Worm (Caenorhabditis elegans): ENCODE results near the gene C18F10.2.

The C18F10.2 gene

DNA sequence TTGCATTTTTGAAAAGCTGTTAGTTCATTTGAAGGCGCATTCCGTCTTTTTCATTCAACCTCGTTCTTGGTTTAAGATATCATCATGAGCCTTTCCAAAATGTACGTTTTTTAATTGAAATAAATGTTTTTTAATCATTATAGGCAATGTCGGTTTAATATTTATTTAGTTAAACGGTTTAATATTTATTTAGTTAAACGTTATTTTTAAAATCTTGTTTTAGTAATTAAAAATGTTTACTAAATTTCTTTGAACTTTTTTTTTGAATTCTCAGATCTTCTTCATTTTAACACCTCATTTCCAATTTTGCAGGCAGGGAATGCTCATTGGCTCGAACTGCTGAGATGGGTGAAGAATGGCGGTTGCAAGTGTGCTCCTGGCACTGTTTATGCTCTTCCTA is 36.1 kb downstream of the C18F10.2 start, which contains the start of gene gar-2:
TSS of gene gar-2 (plus strand) at position 301 of the 400 bp plus-strand sequence.
- no peak for TF ChIP-seq nhr-237 (tag; optimal IDR thresholded peaks at IDR 0.05)
- TF ChIP-seq egl-5 (tag; optimal IDR thresholded peaks at IDR 0.05), result no peak
- no peak for TF ChIP-seq sea-2 (GFP tag; optimal IDR thresholded peaks at IDR 0.05)
- TF ChIP-seq fkh-2 (tag; optimal IDR thresholded peaks at IDR 0.05), result no peak
- TF ChIP-seq elt-1 (tag; optimal IDR thresholded peaks at IDR 0.05), result no peak
- TF ChIP-seq elt-2 (tag; optimal IDR thresholded peaks at IDR 0.05), result no peak
- TF ChIP-seq nhr-77 (tag; optimal IDR thresholded peaks at IDR 0.05), result no peak
- no peak for TF ChIP-seq hmg-11 (tag; optimal IDR thresholded peaks at IDR 0.05)
- no peak for TF ChIP-seq ceh-9 (tag; optimal IDR thresholded peaks at IDR 0.05)
- TF ChIP-seq nfya-1 (tag; optimal IDR thresholded peaks at IDR 0.05; ENCODE audit: insufficient read depth), result no peak
- TF ChIP-seq pha-4 (tag; optimal IDR thresholded peaks at IDR 0.05), result no peak

DNA sequence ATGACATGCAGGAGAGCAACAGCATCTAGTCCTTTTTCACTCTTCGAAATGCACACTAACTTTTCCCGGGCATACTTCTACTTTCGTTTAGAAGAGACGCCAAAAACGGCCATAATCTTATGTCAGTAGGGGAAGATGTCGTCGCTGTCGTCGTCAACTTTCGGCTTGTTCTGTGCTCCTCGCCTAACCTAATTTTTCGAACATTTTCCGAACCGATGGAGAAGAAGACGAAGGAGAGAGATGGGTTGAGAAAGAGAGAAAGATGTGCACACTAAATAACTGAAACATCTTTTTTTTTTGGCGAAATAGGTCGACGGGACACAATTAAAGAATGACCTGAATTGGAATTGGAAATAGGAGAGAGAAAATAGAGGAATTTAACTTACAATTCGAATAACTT is 37.4 kb downstream of the C18F10.2 start:
- no peak for TF ChIP-seq fkh-2 (tag; optimal IDR thresholded peaks at IDR 0.05)
- no peak for TF ChIP-seq ceh-16 (tag; optimal IDR thresholded peaks at IDR 0.05)
- no peak for TF ChIP-seq elt-2 (tag; optimal IDR thresholded peaks at IDR 0.05)
- peak; percentile 43 for TF ChIP-seq fkh-10 (GFP tag; optimal IDR thresholded peaks at IDR 0.05)

DNA sequence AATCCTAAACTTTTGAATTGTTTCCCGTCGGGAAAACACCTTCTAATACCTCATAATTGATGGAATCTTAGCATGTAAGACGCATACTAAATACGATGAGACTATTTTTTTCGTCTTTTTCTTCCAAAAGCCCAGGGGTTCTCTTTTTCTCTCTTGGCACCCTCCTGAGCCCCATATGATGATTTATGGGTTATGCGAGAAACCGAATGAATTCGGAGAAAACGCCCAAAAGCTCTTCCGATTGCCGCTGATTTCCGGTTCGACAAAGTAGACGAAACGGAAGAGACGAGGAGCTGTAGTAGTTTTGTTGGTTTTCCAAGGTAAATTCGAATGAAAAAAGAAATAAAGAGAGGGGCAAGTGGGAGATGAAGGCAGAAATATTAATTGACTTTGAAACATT is 38.5 kb downstream of the C18F10.2 start:
- TF ChIP-seq lsy-12 (tag; optimal IDR thresholded peaks at IDR 0.05) (no peak), mdl-1 (tag; optimal IDR thresholded peaks at IDR 0.05) (no peak), fkh-2 (tag; optimal IDR thresholded peaks at IDR 0.05) (no peak), lin-39 (tag; optimal IDR thresholded peaks at IDR 0.05) (peak; percentile 26)

DNA sequence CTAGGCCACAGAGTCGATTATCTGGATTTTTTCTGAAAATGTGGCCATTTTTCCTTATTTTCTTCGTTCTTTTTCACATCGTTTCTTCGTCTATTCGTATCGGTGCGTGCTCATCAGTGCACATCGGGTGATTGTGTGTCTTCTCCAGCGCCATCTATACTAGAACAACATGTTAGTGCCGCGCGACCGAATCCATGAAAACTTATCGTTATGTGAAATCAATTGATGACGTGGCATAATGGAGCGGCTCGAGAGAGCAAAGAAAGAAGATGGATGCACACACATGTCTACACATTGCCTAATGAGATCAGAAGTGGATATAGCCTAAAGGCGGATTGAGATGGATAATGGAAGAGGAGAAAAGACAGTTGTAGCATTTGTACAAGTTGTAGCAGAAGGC is 39.3 kb downstream of the C18F10.2 start:
- no peak for TF ChIP-seq eor-1 (tag; optimal IDR thresholded peaks at IDR 0.05)
- TF ChIP-seq fkh-2 (tag; optimal IDR thresholded peaks at IDR 0.05), result no peak
- no peak for TF ChIP-seq skn-1 (tag; optimal IDR thresholded peaks at IDR 0.05)
- TF ChIP-seq unc-62 (GFP tag; optimal IDR thresholded peaks at IDR 0.05), result no peak
- TF ChIP-seq ztf-4 (tag; optimal IDR thresholded peaks at IDR 0.05), result no peak
- no peak for TF ChIP-seq nhr-43 (tag; optimal IDR thresholded peaks at IDR 0.05; ENCODE audit: poor library complexity, severe bottlenecking)
- no peak for TF ChIP-seq pqm-1 (tag; optimal IDR thresholded peaks at IDR 0.05)
- TF ChIP-seq ama-1 (optimal IDR thresholded peaks at IDR 0.05), result no peak
- TF ChIP-seq R02D3.7 (tag; optimal IDR thresholded peaks at IDR 0.05), result no peak
- TF ChIP-seq daf-12 (tag; optimal IDR thresholded peaks at IDR 0.05), result no peak
- no peak for TF ChIP-seq jun-1 (tag; optimal IDR thresholded peaks at IDR 0.05)
- no peak for TF ChIP-seq lin-39 (tag; optimal IDR thresholded peaks at IDR 0.05)

DNA sequence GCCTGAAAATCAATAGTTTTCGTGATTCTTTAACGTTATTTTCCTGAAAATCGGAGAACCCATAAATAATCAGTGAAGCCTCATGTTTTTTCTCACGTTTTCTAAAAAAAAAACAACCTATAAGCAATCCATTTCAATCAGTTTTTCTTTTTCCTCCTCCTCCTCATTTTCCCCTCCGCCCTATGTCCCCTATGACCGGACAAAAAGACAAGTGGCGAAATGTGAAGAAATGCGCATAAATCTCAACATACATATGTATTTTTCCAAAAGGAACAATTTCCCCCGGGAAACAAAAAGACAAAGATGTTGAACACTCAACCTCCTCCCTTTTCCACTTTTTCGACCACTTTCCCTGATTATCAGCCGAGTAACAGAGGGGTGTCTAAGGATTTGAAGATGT is 42.5 kb downstream of the C18F10.2 start:
- no peak for TF ChIP-seq jun-1 (tag; optimal IDR thresholded peaks at IDR 0.05)
- TF ChIP-seq eor-1 (tag; optimal IDR thresholded peaks at IDR 0.05), result no peak
- no peak for TF ChIP-seq mdl-1 (tag; optimal IDR thresholded peaks at IDR 0.05)
- TF ChIP-seq unc-39 (tag; optimal IDR thresholded peaks at IDR 0.05), result no peak
- no peak for TF ChIP-seq pha-4 (tag; optimal IDR thresholded peaks at IDR 0.05)
- TF ChIP-seq egl-5 (tag; optimal IDR thresholded peaks at IDR 0.05), result no peak

DNA sequence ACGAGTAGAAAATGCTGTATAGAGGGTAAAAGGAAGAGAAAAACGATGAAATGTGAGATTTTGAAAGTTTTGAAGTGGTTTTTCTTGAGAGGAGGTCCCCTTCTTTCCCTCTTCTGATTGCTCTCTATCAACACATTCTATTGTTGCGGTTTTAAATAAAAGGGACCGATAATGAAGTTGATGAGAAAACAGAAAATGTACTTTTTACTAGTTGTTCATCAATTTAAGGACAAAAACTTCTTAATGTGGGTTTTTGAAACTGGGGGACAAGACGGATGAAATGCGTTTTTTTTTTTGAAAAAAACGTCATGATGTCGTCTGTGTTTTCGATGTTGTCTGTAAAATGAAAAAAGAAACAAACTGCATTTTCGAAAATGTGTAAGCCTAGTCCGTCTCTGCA is 43.8 kb downstream of the C18F10.2 start:
- TF ChIP-seq snpc-4 (tag; optimal IDR thresholded peaks at IDR 0.05) (no peak), zag-1 (tag; optimal IDR thresholded peaks at IDR 0.05) (no peak), egl-5 (tag; optimal IDR thresholded peaks at IDR 0.05) (no peak), fkh-10 (GFP tag; optimal IDR thresholded peaks at IDR 0.05) (no peak), skn-1 (tag; optimal IDR thresholded peaks at IDR 0.05) (no peak), ztf-11 (tag; optimal IDR thresholded peaks at IDR 0.05) (no peak), fkh-2 (tag; optimal IDR thresholded peaks at IDR 0.05) (no peak), lin-15B (tag; optimal IDR thresholded peaks at IDR 0.05) (no peak), mdl-1 (tag; optimal IDR thresholded peaks at IDR 0.05) (no peak), nhr-11 (tag; optimal IDR thresholded peaks at IDR 0.05) (no peak), nhr-25 (tag; optimal IDR thresholded peaks at IDR 0.05) (no peak), fos-1 (tag; optimal IDR thresholded peaks at IDR 0.05) (no peak), aly-2 (tag; optimal IDR thresholded peaks at IDR 0.05) (no peak), elt-2 (tag; optimal IDR thresholded peaks at IDR 0.05) (no peak), pha-4 (tag; optimal IDR thresholded peaks at IDR 0.05) (no peak), nhr-237 (tag; optimal IDR thresholded peaks at IDR 0.05) (no peak)
